Fruit fly (Drosophila melanogaster): ENCODE data around the gene CG32579.

dm6 chrX:16319558-16319924 lies 3.5 kb upstream of the CG32579 start:
- no peak for TF ChIP-seq prd (optimal IDR thresholded peaks at IDR 0.05)
- TF ChIP-seq prd (GFP tag; IDR thresholded peaks at IDR 0.05), result no peak
- no peak for TF ChIP-seq org-1 (GFP tag; optimal IDR thresholded peaks at IDR 0.05)
- no peak for TF ChIP-seq Hand (GFP tag; optimal IDR thresholded peaks at IDR 0.05)
- TF ChIP-seq Rx (GFP tag; IDR thresholded peaks at IDR 0.05), result no peak
- no peak for TF ChIP-seq CG11398 (GFP tag; optimal IDR thresholded peaks at IDR 0.05)
- TF ChIP-seq Dref (GFP tag; IDR thresholded peaks at IDR 0.05), result no peak
- TF ChIP-seq fd64A (GFP tag; optimal IDR thresholded peaks at IDR 0.05), result no peak
